Worm (Caenorhabditis elegans) whole organism, L1 larva: ENCODE data around the gene C14C6.2.

Source experiments
- C04F5.9 ChIP-seq: sonication (generic microtip); optimal IDR thresholded peaks from 2 replicates; lab custom pipeline; 2016; ENCODE audit warnings: missing genetic modification characterization, missing compliant biosample characterization
- C16A3.4 ChIP-seq: fragments of 150-350 bp; optimal IDR thresholded peaks from 2 replicates; lab custom pipeline; 2014; ENCODE audit warnings: missing biosample characterization, missing genetic modification characterization
- C34B4.2 ChIP-seq: sonication (generic microtip); optimal IDR thresholded peaks from 2 replicates; lab custom pipeline; 2017; ENCODE audit warnings: mild to moderate bottlenecking, missing genetic modification characterization, missing compliant biosample characterization
- Y116A8C.19 ChIP-seq: sonication (generic microtip); optimal IDR thresholded peaks from 2 replicates; lab custom pipeline; 2016; ENCODE audit warnings: missing compliant biosample characterization, missing genetic modification characterization, borderline replicate concordance
- alr-1 ChIP-seq: fragments of 200-800 bp; sonication (Bioruptor generic); optimal IDR thresholded peaks from 2 replicates; lab custom pipeline; 2018; ENCODE audit warnings: borderline replicate concordance, mild to moderate bottlenecking, missing genetic modification characterization, missing compliant biosample characterization
- blmp-1 ChIP-seq: fragments of 150-350 bp; optimal IDR thresholded peaks from 2 replicates; lab custom pipeline; 2014; ENCODE audit warnings: missing biosample characterization, missing genetic modification characterization
- ceh-63 ChIP-seq: fragments of 200-800 bp; sonication (Bioruptor generic); optimal IDR thresholded peaks from 2 replicates; lab custom pipeline; 2018; ENCODE audit warnings: mild to moderate bottlenecking, missing genetic modification characterization, missing compliant biosample characterization
- ceh-8 ChIP-seq: fragments of 200-800 bp; sonication (Bioruptor generic); optimal IDR thresholded peaks from 2 replicates; lab custom pipeline; 2018; ENCODE audit warnings: mild to moderate bottlenecking, missing genetic modification characterization, moderate library complexity, missing compliant biosample characterization
- ceh-82 ChIP-seq, 3 experiments: fragments of 150-350 bp in 1 of 3; sonication (generic microtip) in 2 of 3; optimal IDR thresholded peaks; 2 replicates each; lab custom pipeline; 2014 to 2017; ENCODE audit warnings: missing biosample characterization in 3 of 3, missing genetic modification characterization in 3 of 3
- ceh-88 ChIP-seq: fragments of 200-800 bp; sonication (Bioruptor generic); IDR thresholded peaks from 2 replicates; pipeline ENCODE4 v1.3.6; 2022; ENCODE audit warnings: missing genetic modification characterization, missing compliant biosample characterization
- dpl-1 ChIP-seq, 3 experiments: fragments of 150-350 bp in 2 of 3; sonication (generic microtip) in 1 of 3; optimal IDR thresholded peaks; 2 replicates each; lab custom pipeline; 2014 to 2017; ENCODE audit warnings: missing biosample characterization in 3 of 3, missing genetic modification characterization in 3 of 3, missing genetic modification reagents in 3 of 3
- dsc-1 ChIP-seq: sonication (generic microtip); optimal IDR thresholded peaks from 2 replicates; lab custom pipeline; 2016; ENCODE audit warnings: mild to moderate bottlenecking, missing genetic modification characterization, missing compliant biosample characterization
- efl-1 ChIP-seq, 4 experiments: fragments of 150-350 bp; optimal IDR thresholded peaks in 3 of 4; peaks in 1 of 4; 1 replicate in 1 of 4; 2 replicates in 3 of 4; lab custom pipeline; 2014; ENCODE audit warnings: missing biosample characterization in 2 of 4, missing genetic modification characterization in 2 of 4, missing genetic modification reagents in 2 of 4
- egl-13 ChIP-seq: sonication (generic microtip); optimal IDR thresholded peaks from 2 replicates; lab custom pipeline; 2016; ENCODE audit warnings: missing genotype, missing genetic modification reagents, missing genetic modification characterization, missing compliant biosample characterization
- elt-3 ChIP-seq, 6 experiments: fragments of 150-350 bp in 1 of 6; sonication (generic microtip); optimal IDR thresholded peaks; 2 replicates each; lab custom pipeline; 2017 to 2018; ENCODE audit warnings: missing biosample characterization in 6 of 6, missing genetic modification characterization in 6 of 6, inconsistent platforms in 1 of 6
- ets-5 ChIP-seq: fragments of 200-800 bp; sonication (Bioruptor generic); IDR thresholded peaks from 2 replicates; pipeline ENCODE4 v1.3.6; 2022; ENCODE audit warnings: missing genetic modification characterization, missing compliant biosample characterization
- hlh-4 ChIP-seq: sonication (generic microtip); optimal IDR thresholded peaks from 2 replicates; lab custom pipeline; 2016; ENCODE audit warnings: mild to moderate bottlenecking, missing genetic modification characterization, missing compliant biosample characterization
- irx-1 ChIP-seq: sonication (generic microtip); optimal IDR thresholded peaks from 2 replicates; lab custom pipeline; 2016; ENCODE audit warnings: missing genetic modification characterization, missing compliant biosample characterization
- isw-1 ChIP-seq: fragments of 200-800 bp; sonication (Bioruptor generic); IDR thresholded peaks from 2 replicates; pipeline ENCODE4 v1.3.6; 2022; ENCODE audit warnings: missing genetic modification characterization, missing compliant biosample characterization
- lin-14 ChIP-seq: fragments of 200-800 bp; sonication (Bioruptor generic); optimal IDR thresholded peaks from 2 replicates; lab custom pipeline; 2018; ENCODE audit warnings: mild to moderate bottlenecking, missing genetic modification characterization, moderate library complexity, missing compliant biosample characterization
- lin-15B ChIP-seq: fragments of 150-350 bp; sonication (generic microtip); optimal IDR thresholded peaks from 3 replicates; lab custom pipeline; 2014; ENCODE audit warnings: missing biosample characterization, missing genetic modification characterization
- lin-35 ChIP-seq, 2 experiments: fragments of 150-350 bp; optimal IDR thresholded peaks; 2 replicates each; lab custom pipeline; 2014; ENCODE audit warnings: missing biosample characterization in 2 of 2, missing genetic modification characterization in 2 of 2, missing genetic modification reagents in 2 of 2
- lin-39 ChIP-seq: fragments of 150-350 bp; optimal IDR thresholded peaks from 2 replicates; lab custom pipeline; 2014; ENCODE audit warnings: missing biosample characterization, missing genetic modification reagents, missing genetic modification characterization
- lir-3 ChIP-seq: sonication (generic microtip); optimal IDR thresholded peaks from 2 replicates; lab custom pipeline; 2016; ENCODE audit warnings: mild to moderate bottlenecking, missing genetic modification characterization, moderate library complexity, missing compliant biosample characterization; ENCODE audit not compliant: poor library complexity
- mab-9 ChIP-seq: fragments of 200-800 bp; sonication (Bioruptor generic); IDR thresholded peaks from 2 replicates; pipeline ENCODE4 v1.3.6; 2022; ENCODE audit warnings: missing genetic modification reagents, missing genetic modification characterization, missing compliant biosample characterization
- mef-2 ChIP-seq: fragments of 150-350 bp; optimal IDR thresholded peaks from 2 replicates; lab custom pipeline; 2014; ENCODE audit warnings: missing biosample characterization, missing genetic modification characterization
- nhr-12 ChIP-seq: sonication (generic microtip); optimal IDR thresholded peaks from 2 replicates; lab custom pipeline; 2017; ENCODE audit warnings: missing biosample characterization, missing genetic modification characterization
- nhr-19 ChIP-seq: fragments of 200-800 bp; sonication (Bioruptor generic); conservative IDR thresholded peaks from 2 replicates; pipeline ENCODE4 v1.3.6; 2022; ENCODE audit warnings: missing genetic modification characterization, missing compliant biosample characterization
- nhr-20 ChIP-seq: sonication (generic microtip); optimal IDR thresholded peaks from 2 replicates; lab custom pipeline; 2016; ENCODE audit warnings: mild to moderate bottlenecking, missing genetic modification characterization, missing compliant biosample characterization
- nhr-237 ChIP-seq: fragments of 150-350 bp; optimal IDR thresholded peaks from 2 replicates; lab custom pipeline; 2014; ENCODE audit warnings: missing biosample characterization, missing genetic modification characterization
- nhr-47 ChIP-seq: sonication (generic microtip); optimal IDR thresholded peaks from 2 replicates; lab custom pipeline; 2016; ENCODE audit warnings: mild to moderate bottlenecking, missing genetic modification characterization, moderate library complexity, missing compliant biosample characterization
- nhr-77 ChIP-seq: fragments of 150-350 bp; optimal IDR thresholded peaks from 2 replicates; lab custom pipeline; 2014; ENCODE audit warnings: missing biosample characterization, missing genetic modification characterization
- nhr-90 ChIP-seq: sonication (generic microtip); optimal IDR thresholded peaks from 2 replicates; lab custom pipeline; 2016; ENCODE audit warnings: mild to moderate bottlenecking, missing genetic modification characterization, missing compliant biosample characterization; ENCODE audit not compliant: poor library complexity
- pax-3 ChIP-seq: fragments of 200-800 bp; sonication (Bioruptor generic); optimal IDR thresholded peaks from 2 replicates; lab custom pipeline; 2018; ENCODE audit warnings: mild to moderate bottlenecking, missing genetic modification characterization, moderate library complexity, missing compliant biosample characterization
- pqm-1 ChIP-seq: sonication (generic microtip); optimal IDR thresholded peaks from 3 replicates; lab custom pipeline; 2017; ENCODE audit warnings: missing biosample characterization, missing genetic modification characterization
- rnt-1 ChIP-seq: sonication (generic microtip); optimal IDR thresholded peaks from 2 replicates; lab custom pipeline; 2016; ENCODE audit warnings: mild to moderate bottlenecking, missing genetic modification characterization, moderate library complexity, missing compliant biosample characterization
- snpc-4 ChIP-seq: fragments of 150-350 bp; optimal IDR thresholded peaks from 2 replicates; lab custom pipeline; 2014; ENCODE audit warnings: missing biosample characterization, missing genetic modification characterization
- snu-23 ChIP-seq: sonication (generic microtip); optimal IDR thresholded peaks from 2 replicates; lab custom pipeline; 2016; ENCODE audit warnings: missing genetic modification characterization, missing compliant biosample characterization
- sptf-1 ChIP-seq: fragments of 150-350 bp; optimal IDR thresholded peaks from 2 replicates; lab custom pipeline; 2014; ENCODE audit warnings: missing biosample characterization, missing genetic modification characterization
- sup-37 ChIP-seq: fragments of 200-800 bp; sonication (Bioruptor generic); optimal IDR thresholded peaks from 2 replicates; lab custom pipeline; 2018; ENCODE audit warnings: mild to moderate bottlenecking, missing genetic modification characterization, missing compliant biosample characterization
- swsn-7 ChIP-seq: sonication (generic microtip); optimal IDR thresholded peaks from 2 replicates; lab custom pipeline; 2016; ENCODE audit warnings: missing genetic modification characterization, missing compliant biosample characterization
- tbx-2 ChIP-seq: sonication (generic microtip); optimal IDR thresholded peaks from 2 replicates; lab custom pipeline; 2016; ENCODE audit warnings: missing genetic modification characterization, missing compliant biosample characterization
- tlp-1 ChIP-seq: fragments of 150-350 bp; optimal IDR thresholded peaks from 2 replicates; lab custom pipeline; 2014; ENCODE audit warnings: missing biosample characterization, missing genetic modification characterization
- unc-86 ChIP-seq: sonication (generic microtip); optimal IDR thresholded peaks from 2 replicates; lab custom pipeline; 2016; ENCODE audit warnings: missing genetic modification characterization, missing compliant biosample characterization
- unc-98 ChIP-seq: fragments of 200-800 bp; sonication (Bioruptor generic); IDR thresholded peaks from 2 replicates; pipeline ENCODE4 v1.3.6; 2022; ENCODE audit warnings: missing genetic modification characterization, missing compliant biosample characterization
- xbp-1 ChIP-seq: sonication (generic microtip); optimal IDR thresholded peaks from 2 replicates; lab custom pipeline; 2016; ENCODE audit warnings: missing genetic modification characterization, missing compliant biosample characterization
- zip-4 ChIP-seq: fragments of 200-800 bp; sonication (Bioruptor generic); optimal IDR thresholded peaks from 2 replicates; lab custom pipeline; 2018; ENCODE audit warnings: mild to moderate bottlenecking, missing genetic modification characterization, moderate library complexity, missing compliant biosample characterization
- ztf-4 ChIP-seq: fragments of 150-350 bp; optimal IDR thresholded peaks from 2 replicates; lab custom pipeline; 2014; ENCODE audit warnings: missing biosample characterization, missing genetic modification characterization

C14C6.2 gene

DNA sequence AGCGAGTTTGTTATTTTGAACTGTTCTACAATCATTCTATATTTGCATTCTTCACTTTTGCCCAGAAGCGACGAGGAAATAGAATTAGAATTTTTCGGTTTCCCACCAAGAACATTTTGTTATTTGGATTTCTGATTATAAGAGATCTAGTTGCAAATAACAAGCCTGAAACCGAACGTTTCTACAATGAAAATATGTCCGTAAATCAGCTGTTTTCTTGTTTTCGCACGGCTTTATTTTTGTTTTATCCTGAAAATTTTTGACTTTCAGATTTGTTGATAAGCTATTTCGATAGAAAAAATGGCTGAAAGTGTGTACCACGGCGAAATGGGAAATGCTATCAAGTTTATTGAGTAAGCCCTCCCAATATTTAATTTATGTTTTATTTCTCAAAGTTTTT is 35.3 kb upstream of the C14C6.2 start, which contains the start of gene srw-108:
Gene srw-108, plus strand, starts transcription at position 301 of the 400 bp plus-strand sequence.
- no peak for TF ChIP-seq nhr-90
- no peak for TF ChIP-seq sptf-1 (tag; lab: Kevin White, UChicago)
- TF ChIP-seq nhr-47 = no peak
- TF ChIP-seq mef-2 = no peak
- TF ChIP-seq ceh-63 = no peak
- no peak for TF ChIP-seq Y116A8C.19 (tag; lab: Kevin White, UChicago)
- no peak for TF ChIP-seq snu-23 (GFP tag; lab: Kevin White, UChicago)
- no peak for TF ChIP-seq nhr-237 (tag; lab: Kevin White, UChicago)
- no peak for TF ChIP-seq hlh-4 (tag; lab: Kevin White, UChicago)
- no peak for TF ChIP-seq pqm-1 (tag; lab: Kevin White, UChicago)
- TF ChIP-seq elt-3 (tag; optimal IDR thresholded peaks at IDR 0.05; lab: Kevin White, UChicago) = no peak
- TF ChIP-seq ceh-82 (tag; optimal IDR thresholded peaks at IDR 0.05; lab: Kevin White, UChicago) = no peak
- TF ChIP-seq C04F5.9 (tag; lab: Kevin White, UChicago) = no peak
- no peak for TF ChIP-seq C16A3.4
- TF ChIP-seq snpc-4 (tag; lab: Kevin White, UChicago) = no peak
- TF ChIP-seq lin-14 = no peak
- TF ChIP-seq isw-1 (GFP tag; lab: Robert Waterston, UW) = no peak
- TF ChIP-seq irx-1 (tag; lab: Kevin White, UChicago) = no peak

DNA sequence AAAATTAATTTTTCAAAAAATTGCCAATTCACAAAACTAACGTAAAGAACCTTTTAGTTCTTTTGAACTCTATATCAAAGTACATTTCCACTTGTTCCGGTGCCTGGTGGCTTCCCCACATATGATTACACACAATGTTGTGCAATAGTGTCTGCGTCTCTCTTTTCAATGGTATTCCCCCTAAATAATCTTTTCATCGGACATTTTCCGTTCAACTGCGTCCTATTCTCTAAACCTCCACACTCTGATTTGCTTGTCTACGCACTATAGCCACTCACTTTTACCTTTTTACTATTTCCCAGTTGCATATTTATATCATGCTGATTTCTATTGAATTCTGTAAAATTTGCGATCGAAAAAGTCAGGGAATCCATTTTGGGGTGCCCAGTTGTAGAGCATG is 30.9 kb upstream of the C14C6.2 start, which contains the start of gene nhr-58:
Gene nhr-58, plus strand, starts transcription at position 214 of the 400 bp plus-strand sequence.
- TF ChIP-seq hlh-4 (tag; lab: Kevin White, UChicago) (no peak), lir-3 (tag; lab: Kevin White, UChicago) (no peak), elt-3 (tag; optimal IDR thresholded peaks at IDR 0.05; lab: Kevin White, UChicago) (peak in 2 of 6 experiments; percentile 18 to 29), Y116A8C.19 (tag; lab: Kevin White, UChicago) (no peak), nhr-90 (peak; percentile 27), unc-86 (tag; lab: Kevin White, UChicago) (no peak), blmp-1 (tag; lab: Kevin White, UChicago) (peak; percentile 90), xbp-1 (tag; lab: Kevin White, UChicago) (no peak), efl-1 (optimal IDR thresholded peaks at IDR 0.05; lab: Kevin White, UChicago) (peak; percentile 26 to 27), efl-1 (GFP tag; optimal IDR thresholded peaks at IDR 0.05 in 1 of 2; lab: Kevin White, UChicago) (no peak), nhr-19 (GFP tag; lab: Robert Waterston, UW) (peak; percentile 58), nhr-47 (no peak), lin-35 (GFP tag; optimal IDR thresholded peaks at IDR 0.05; lab: Kevin White, UChicago) (peak in 1 of 2 experiments; percentile 59), swsn-7 (tag; lab: Kevin White, UChicago) (peak; percentile 3), dpl-1 (GFP tag; optimal IDR thresholded peaks at IDR 0.05; lab: Kevin White, UChicago) (peak in 2 of 3 experiments; percentile 8 to 17), mef-2 (no peak), egl-13 (tag; lab: Kevin White, UChicago) (no peak), pax-3 (tag; lab: Kevin White, UChicago) (no peak), alr-1 (tag; lab: Kevin White, UChicago) (no peak), ceh-88 (no peak), ceh-8 (GFP tag; lab: Kevin White, UChicago) (no peak), snpc-4 (tag; lab: Kevin White, UChicago) (no peak), lin-14 (peak; percentile 99), ceh-63 (no peak), lin-15B (tag; lab: Kevin White, UChicago) (no peak), sup-37 (no peak), dsc-1 (tag; lab: Kevin White, UChicago) (no peak), nhr-20 (tag; lab: Kevin White, UChicago) (peak; percentile 77), nhr-12 (tag; lab: Kevin White, UChicago) (no peak), ets-5 (GFP tag; lab: Robert Waterston, UW) (no peak), ztf-4 (tag; lab: Kevin White, UChicago) (peak; percentile 27), lin-39 (tag; lab: Kevin White, UChicago) (no peak), nhr-77 (tag; lab: Kevin White, UChicago) (peak; percentile 64), mab-9 (GFP tag; lab: Robert Waterston, UW) (no peak), rnt-1 (tag; lab: Kevin White, UChicago) (peak; percentile 45), zip-4 (GFP tag; lab: Kevin White, UChicago) (no peak), sptf-1 (tag; lab: Kevin White, UChicago) (no peak), tbx-2 (peak; percentile 23), tlp-1 (tag; lab: Kevin White, UChicago) (no peak), ceh-82 (tag; optimal IDR thresholded peaks at IDR 0.05; lab: Kevin White, UChicago) (peak in 2 of 3 experiments; percentile 12 to 54), unc-98 (no peak), C34B4.2 (tag; lab: Kevin White, UChicago) (no peak), C16A3.4 (peak; percentile 20)
